Fruit fly (Drosophila melanogaster): Measurements from ENCODE around the gene Takl1.

Takl1 gene

dm6 chr3R:20731331-20731730 is 41.1 kb downstream of the Takl1 start, which contains the start of gene CG31205:
Gene CG31205, plus strand, starts transcription at chr3R:20731631.
- TF ChIP-seq kay (GFP tag; ENCODE audit: borderline replicate concordance) (no peak), Hr96 (GFP tag; optimal IDR thresholded peaks at IDR 0.05) (no peak), tj (GFP tag; optimal IDR thresholded peaks at IDR 0.05) (no peak), CG14711 (tag; optimal IDR thresholded peaks at IDR 0.05) (no peak), CG12768 (GFP tag; optimal IDR thresholded peaks at IDR 0.05) (no peak), CG33017 (tag; optimal IDR thresholded peaks at IDR 0.05) (no peak), pad (GFP tag; optimal IDR thresholded peaks at IDR 0.05) (no peak), CG1620 (GFP tag; optimal IDR thresholded peaks at IDR 0.05) (no peak), cic (GFP tag; optimal IDR thresholded peaks at IDR 0.05) (no peak), CG7045 (GFP tag; optimal IDR thresholded peaks at IDR 0.05) (no peak), cnc (optimal IDR thresholded peaks at IDR 0.05) (no peak), CG5204 (GFP tag; optimal IDR thresholded peaks at IDR 0.05) (no peak), Clk (GFP tag; optimal IDR thresholded peaks at IDR 0.05) (no peak), ovo (GFP tag; optimal IDR thresholded peaks at IDR 0.05) (no peak), Crg-1 (GFP tag; optimal IDR thresholded peaks at IDR 0.05) (no peak), CG7101 (tag; optimal IDR thresholded peaks at IDR 0.05) (no peak), CG11617 (GFP tag; optimal IDR thresholded peaks at IDR 0.05) (no peak), bab1 (GFP tag; optimal IDR thresholded peaks at IDR 0.05) (no peak)

dm6 chr3R:20723491-20723890 is 48.9 kb downstream of the Takl1 start:
- TF ChIP-seq toe (GFP tag; optimal IDR thresholded peaks at IDR 0.05) (no peak), CG14711 (tag; optimal IDR thresholded peaks at IDR 0.05) (no peak), Crg-1 (GFP tag; optimal IDR thresholded peaks at IDR 0.05) (no peak), CG33017 (tag; optimal IDR thresholded peaks at IDR 0.05) (no peak), CG7045 (GFP tag; optimal IDR thresholded peaks at IDR 0.05) (no peak), Mnt (GFP tag; optimal IDR thresholded peaks at IDR 0.05) (no peak), tj (GFP tag; optimal IDR thresholded peaks at IDR 0.05) (no peak), cnc (optimal IDR thresholded peaks at IDR 0.05) (no peak), CG5204 (GFP tag; optimal IDR thresholded peaks at IDR 0.05) (no peak), Clk (GFP tag; optimal IDR thresholded peaks at IDR 0.05) (no peak), CG12768 (GFP tag; optimal IDR thresholded peaks at IDR 0.05) (no peak), kay (GFP tag; ENCODE audit: borderline replicate concordance) (no peak)

All from whole organism, adult.